Fruit fly (Drosophila melanogaster) whole organism, prepupa: ENCODE results near the gene spi.
A peak's percentile ranks its signal among the peaks of the same experiment; 100 is the strongest.

Source experiments
- Blimp-1 ChIP-seq: fragments of 200-800 bp; sonication (Bioruptor generic); optimal IDR thresholded peaks from 3 replicates; lab custom pipeline; 2017; ENCODE audit warnings: missing biosample characterization, missing genetic modification characterization, mild to moderate bottlenecking, moderate library complexity, missing genetic modification reagents
- CG10631 ChIP-seq: fragments of 200-800 bp; sonication (Bioruptor generic); optimal IDR thresholded peaks from 2 replicates; lab custom pipeline; 2016; ENCODE audit warnings: missing biosample characterization, missing genetic modification characterization
- CG11902 ChIP-seq: fragments of 200-800 bp; sonication (Bioruptor generic); optimal IDR thresholded peaks from 3 replicates; lab custom pipeline; 2016; ENCODE audit warnings: missing biosample characterization, missing genetic modification characterization
- CG1621 ChIP-seq: fragments of 200-800 bp; sonication (Bioruptor generic); optimal IDR thresholded peaks from 3 replicates; lab custom pipeline; 2018; ENCODE audit warnings: missing biosample characterization, mild to moderate bottlenecking, missing genetic modification characterization
- CG16779 ChIP-seq: fragments of 200-800 bp; sonication (Bioruptor generic); optimal IDR thresholded peaks from 3 replicates; lab custom pipeline; 2017; ENCODE audit warnings: missing biosample characterization, mild to moderate bottlenecking, missing genetic modification characterization
- CG3032 ChIP-seq: fragments of 200-800 bp; optimal IDR thresholded peaks from 2 replicates; lab custom pipeline; 2019; ENCODE audit warnings: missing biosample characterization, mild to moderate bottlenecking, missing genetic modification characterization, moderate library complexity
- CG31627 ChIP-seq: fragments of 200-800 bp; sonication (Bioruptor generic); optimal IDR thresholded peaks from 3 replicates; lab custom pipeline; 2016; ENCODE audit warnings: missing biosample characterization, missing genetic modification characterization
- CG32006 ChIP-seq: fragments of 200-800 bp; sonication (Bioruptor generic); optimal IDR thresholded peaks from 3 replicates; lab custom pipeline; 2017; ENCODE audit warnings: missing biosample characterization, mild to moderate bottlenecking, missing genetic modification characterization
- CG34406 ChIP-seq: fragments of 200-800 bp; sonication (Bioruptor generic); optimal IDR thresholded peaks from 3 replicates; lab custom pipeline; 2016; ENCODE audit warnings: missing biosample characterization, missing genetic modification characterization
- CG3919 ChIP-seq: fragments of 200-800 bp; sonication (Bioruptor generic); optimal IDR thresholded peaks from 3 replicates; lab custom pipeline; 2016; ENCODE audit warnings: missing biosample characterization, missing genetic modification characterization
- CG4318 ChIP-seq: fragments of 200-800 bp; sonication (Bioruptor generic); optimal IDR thresholded peaks from 3 replicates; lab custom pipeline; 2017; ENCODE audit warnings: missing biosample characterization, mild to moderate bottlenecking, missing genetic modification characterization
- CG6163 ChIP-seq: fragments of 200-800 bp; sonication (Bioruptor generic); IDR thresholded peaks from 3 replicates; pipeline ENCODE4 v1.3.6; 2022; ENCODE audit warnings: missing biosample characterization, missing genetic modification characterization
- CG6276 ChIP-seq: fragments of 200-800 bp; sonication (Bioruptor generic); optimal IDR thresholded peaks from 2 replicates; lab custom pipeline; 2017; ENCODE audit warnings: missing biosample characterization, mild to moderate bottlenecking, missing genetic modification characterization
- CG6792 ChIP-seq: fragments of 200-800 bp; sonication (Bioruptor generic); optimal IDR thresholded peaks from 3 replicates; lab custom pipeline; 2016; ENCODE audit warnings: missing biosample characterization, missing genetic modification characterization
- CG6808 ChIP-seq: fragments of 200-800 bp; sonication (Bioruptor generic); optimal IDR thresholded peaks from 3 replicates; lab custom pipeline; 2017; ENCODE audit warnings: missing biosample characterization, missing genetic modification characterization, mild to moderate bottlenecking, moderate library complexity, missing genetic modification reagents
- CG6854 ChIP-seq: fragments of 200-800 bp; sonication (Bioruptor generic); optimal IDR thresholded peaks from 2 replicates; lab custom pipeline; 2017; ENCODE audit warnings: missing biosample characterization, mild to moderate bottlenecking, missing genetic modification characterization
- CG7368 ChIP-seq: fragments of 200-800 bp; sonication (Bioruptor generic); optimal IDR thresholded peaks from 3 replicates; lab custom pipeline; 2016; ENCODE audit warnings: missing biosample characterization, missing genetic modification characterization
- CG8119 ChIP-seq: fragments of 200-800 bp; sonication (Bioruptor generic); IDR thresholded peaks from 3 replicates; pipeline ENCODE4 v1.3.6; 2022; ENCODE audit warnings: missing biosample characterization, missing genetic modification characterization
- CG8319 ChIP-seq: fragments of 200-800 bp; sonication (Bioruptor generic); optimal IDR thresholded peaks from 3 replicates; lab custom pipeline; 2016; ENCODE audit warnings: missing biosample characterization, missing genetic modification characterization
- Eip78C ChIP-seq: fragments of 200-800 bp; sonication (Bioruptor generic); peaks from one replicate; lab custom pipeline; 2016; ENCODE audit warnings: missing biosample characterization, missing genetic modification characterization
- Eip93F ChIP-seq: fragments of 200-800 bp; sonication (Bioruptor generic); optimal IDR thresholded peaks from 2 replicates; lab custom pipeline; 2016; ENCODE audit warnings: missing biosample characterization, mild to moderate bottlenecking, missing genetic modification characterization
- Ets96B ChIP-seq: fragments of 200-800 bp; optimal IDR thresholded peaks from 2 replicates; lab custom pipeline; 2019; ENCODE audit warnings: missing biosample characterization, mild to moderate bottlenecking, missing genetic modification characterization, moderate library complexity
- Hr38 ChIP-seq: sonication (Bioruptor generic); optimal IDR thresholded peaks from 2 replicates; lab custom pipeline; 2016; ENCODE audit warnings: missing biosample characterization, missing genetic modification characterization
- Hr39 ChIP-seq: fragments of 200-800 bp; sonication (Bioruptor generic); optimal IDR thresholded peaks from 2 replicates; lab custom pipeline; 2016; ENCODE audit warnings: missing biosample characterization, missing genetic modification characterization
- Hr4 ChIP-seq: fragments of 200-800 bp; sonication (Bioruptor generic); optimal IDR thresholded peaks from 3 replicates; lab custom pipeline; 2016; ENCODE audit warnings: missing biosample characterization, missing genetic modification characterization
- Lpt ChIP-seq: fragments of 200-800 bp; sonication (Bioruptor generic); optimal IDR thresholded peaks from 3 replicates; lab custom pipeline; 2016; ENCODE audit warnings: missing biosample characterization, missing genetic modification characterization
- Met ChIP-seq: fragments of 200-800 bp; sonication (Bioruptor generic); optimal IDR thresholded peaks from 3 replicates; lab custom pipeline; 2016; ENCODE audit warnings: missing biosample characterization, missing genetic modification characterization
- OdsH ChIP-seq: fragments of 200-800 bp; sonication (Bioruptor generic); optimal IDR thresholded peaks from 3 replicates; lab custom pipeline; 2016; ENCODE audit warnings: missing biosample characterization, missing genetic modification characterization
- Smox ChIP-seq: fragments of 200-800 bp; sonication (Bioruptor generic); optimal IDR thresholded peaks from 3 replicates; lab custom pipeline; 2016; ENCODE audit warnings: missing biosample characterization, missing genetic modification characterization
- Sox102F ChIP-seq: fragments of 200-800 bp; sonication (Bioruptor generic); optimal IDR thresholded peaks from 2 replicates; lab custom pipeline; 2016; ENCODE audit warnings: missing biosample characterization, mild to moderate bottlenecking, missing genetic modification characterization
- Sox14 ChIP-seq: fragments of 200-800 bp; sonication (Bioruptor generic); optimal IDR thresholded peaks from 3 replicates; lab custom pipeline; 2016; ENCODE audit warnings: missing biosample characterization, missing genetic modification characterization
- Sox15 ChIP-seq: fragments of 200-800 bp; sonication (Bioruptor generic); optimal IDR thresholded peaks from 3 replicates; lab custom pipeline; 2016; ENCODE audit warnings: missing biosample characterization, missing genetic modification characterization
- achi ChIP-seq: fragments of 200-800 bp; sonication (Bioruptor generic); optimal IDR thresholded peaks from 3 replicates; lab custom pipeline; 2016; ENCODE audit warnings: missing biosample characterization, missing genetic modification characterization
- acj6 ChIP-seq: fragments of 200-800 bp; sonication (Bioruptor generic); optimal IDR thresholded peaks from 3 replicates; lab custom pipeline; 2016; ENCODE audit warnings: missing biosample characterization, missing genetic modification characterization
- dac ChIP-seq: fragments of 200-800 bp; sonication (Bioruptor generic); optimal IDR thresholded peaks from 2 replicates; lab custom pipeline; 2017; ENCODE audit warnings: missing biosample characterization, mild to moderate bottlenecking, missing genetic modification characterization
- dsx ChIP-seq: fragments of 200-800 bp; optimal IDR thresholded peaks from 3 replicates; lab custom pipeline; 2019; ENCODE audit warnings: missing biosample characterization, mild to moderate bottlenecking, missing genetic modification characterization, moderate library complexity; ENCODE audit not compliant: poor library complexity, severe bottlenecking
- eg ChIP-seq: fragments of 200-800 bp; sonication (Bioruptor generic); IDR thresholded peaks from 3 replicates; pipeline ENCODE4 v1.3.6; 2022; ENCODE audit warnings: missing biosample characterization, missing genetic modification characterization
- esn ChIP-seq: fragments of 200-800 bp; sonication (Bioruptor generic); optimal IDR thresholded peaks from 2 replicates; lab custom pipeline; 2016; ENCODE audit warnings: missing biosample characterization, mild to moderate bottlenecking, missing genetic modification characterization, moderate library complexity
- fd59A ChIP-seq: fragments of 200-800 bp; sonication (Bioruptor generic); optimal IDR thresholded peaks from 2 replicates; lab custom pipeline; 2017; ENCODE audit warnings: missing biosample characterization, mild to moderate bottlenecking, missing genetic modification characterization, missing genetic modification reagents
- fd85E ChIP-seq: fragments of 200-800 bp; sonication (Bioruptor generic); optimal IDR thresholded peaks from 3 replicates; lab custom pipeline; 2016; ENCODE audit warnings: missing biosample characterization, missing genetic modification characterization
- fkh ChIP-seq: fragments of 200-800 bp; sonication (Bioruptor generic); optimal IDR thresholded peaks from 3 replicates; lab custom pipeline; 2017; ENCODE audit warnings: missing biosample characterization, mild to moderate bottlenecking, missing genetic modification characterization, moderate library complexity
- lz ChIP-seq: fragments of 200-800 bp; sonication (Bioruptor generic); optimal IDR thresholded peaks from 3 replicates; lab custom pipeline; 2016; ENCODE audit warnings: missing biosample characterization, missing genetic modification characterization
- net ChIP-seq: fragments of 200-800 bp; sonication (Bioruptor generic); optimal IDR thresholded peaks from 3 replicates; lab custom pipeline; 2016; ENCODE audit warnings: missing biosample characterization, missing genetic modification characterization
- pdm3 ChIP-seq: fragments of 200-800 bp; sonication (Bioruptor generic); optimal IDR thresholded peaks from 3 replicates; lab custom pipeline; 2016; ENCODE audit warnings: missing biosample characterization, missing genetic modification characterization
- ss ChIP-seq, 2 experiments: fragments of 200-800 bp; sonication (Bioruptor generic); optimal IDR thresholded peaks; 2 replicates in 1 of 2; 3 replicates in 1 of 2; lab custom pipeline; 2017 to 2018; ENCODE audit warnings: mild to moderate bottlenecking in 2 of 2, missing biosample characterization in 2 of 2, missing genetic modification characterization in 2 of 2, moderate library complexity in 1 of 2
- svp ChIP-seq: fragments of 200-800 bp; sonication (Bioruptor generic); peaks from one replicate; lab custom pipeline; 2016; ENCODE audit warnings: missing biosample characterization, missing genetic modification characterization
- topi ChIP-seq: fragments of 200-800 bp; sonication (Bioruptor generic); optimal IDR thresholded peaks from 3 replicates; lab custom pipeline; 2016; ENCODE audit warnings: missing biosample characterization, missing genetic modification characterization

Gene spi

DNA sequence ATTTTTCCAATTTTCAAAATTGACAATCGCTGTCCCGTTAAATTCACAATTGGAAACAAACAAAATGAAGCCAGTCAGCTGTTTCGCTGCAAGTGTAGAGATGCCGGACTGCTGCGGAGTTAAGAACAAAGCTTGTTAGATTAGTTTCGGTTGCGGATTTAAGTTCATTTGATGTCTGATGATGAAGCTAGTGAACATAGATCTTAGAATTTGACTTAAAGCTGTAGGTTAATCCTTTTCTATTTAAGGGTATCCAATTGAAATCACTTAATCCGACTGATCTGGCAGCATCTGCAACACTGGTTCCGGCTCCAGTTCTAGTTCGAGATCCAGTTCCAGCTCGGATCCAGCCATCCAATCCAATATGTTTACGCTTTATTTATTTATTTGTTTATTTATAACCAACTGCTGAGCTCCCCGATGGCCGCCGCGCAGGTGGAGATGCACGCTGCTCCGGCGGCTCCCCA is 6.8 kb upstream of the spi start, which contains the start of the genes PCNA2 and CG10366 (continued):
- peak; percentile 91 for TF ChIP-seq fkh (GFP tag; lab: Kevin White, UChicago)
- TF ChIP-seq Blimp-1 (GFP tag; lab: Kevin White, UChicago), result no peak
- TF ChIP-seq CG3032 (tag; lab: Kevin White, UChicago), result peak; percentile 64
- no peak for TF ChIP-seq svp (GFP tag; lab: Kevin White, UChicago)
- TF ChIP-seq OdsH, result peak; percentile 69
- TF ChIP-seq Eip78C (GFP tag; lab: Kevin White, UChicago), result peak; percentile 74
- peak; percentile 46 for TF ChIP-seq CG34406 (GFP tag; lab: Kevin White, UChicago)
- TF ChIP-seq CG10631 (GFP tag; lab: Kevin White, UChicago), result peak; percentile 55
- TF ChIP-seq CG11902 (GFP tag; lab: Kevin White, UChicago), result peak; percentile 40
- TF ChIP-seq Hr4 (GFP tag; lab: Kevin White, UChicago), result peak; percentile 58
- peak; percentile 45 for TF ChIP-seq Ets96B (tag; lab: Kevin White, UChicago)
- peak; percentile 66 for TF ChIP-seq CG3919 (GFP tag; lab: Kevin White, UChicago)
- peak; percentile 79 for TF ChIP-seq acj6

dm6 chr2L:19582185-19582584 is 5.1 kb upstream of the spi start, which contains the start of gene Hakai:
Hakai (minus strand) TSS chr2L:19582474.
- TF ChIP-seq svp (GFP tag; lab: Kevin White, UChicago) (no peak), CG7368 (peak; percentile 37), acj6 (peak; percentile 30), Met (GFP tag; lab: Kevin White, UChicago) (peak; percentile 46), Sox14 (GFP tag; lab: Kevin White, UChicago) (peak; percentile 57), CG8319 (GFP tag; lab: Kevin White, UChicago) (peak; percentile 26), dsx (GFP tag; lab: Kevin White, UChicago) (no peak), CG34406 (GFP tag; lab: Kevin White, UChicago) (peak; percentile 30), Eip93F (no peak), net (GFP tag; lab: Kevin White, UChicago) (peak; percentile 34), CG11902 (GFP tag; lab: Kevin White, UChicago) (peak; percentile 35), esn (GFP tag; lab: Kevin White, UChicago) (peak; percentile 53), CG6276 (GFP tag; lab: Kevin White, UChicago) (no peak), topi (GFP tag; lab: Kevin White, UChicago) (peak; percentile 53), pdm3 (peak; percentile 29), eg (0 out of 3 replicates have a peak, but pooled peaks have one; percentile 43), Hr4 (GFP tag; lab: Kevin White, UChicago) (peak; percentile 67), Lpt (GFP tag; lab: Kevin White, UChicago) (no peak), CG10631 (GFP tag; lab: Kevin White, UChicago) (peak; percentile 39), fd85E (GFP tag; lab: Kevin White, UChicago) (no peak), Sox102F (no peak), CG3919 (GFP tag; lab: Kevin White, UChicago) (peak; percentile 74), OdsH (peak; percentile 50), ss (GFP tag; optimal IDR thresholded peaks at IDR 0.05; lab: Kevin White, UChicago) (peak in 1 of 2 experiments; percentile 29), CG16779 (no peak), CG6163 (peak; percentile 67; the same call in 1 of the 3 replicates), fd59A (GFP tag; lab: Kevin White, UChicago) (no peak), achi (peak; percentile 42), CG6808 (GFP tag; lab: Kevin White, UChicago) (no peak), Smox (GFP tag; lab: Kevin White, UChicago) (peak; percentile 44), CG1621 (tag; lab: Kevin White, UChicago) (peak; percentile 6), dac (GFP tag; lab: Kevin White, UChicago) (no peak), CG3032 (tag; lab: Kevin White, UChicago) (peak; percentile 36), fkh (GFP tag; lab: Kevin White, UChicago) (no peak), Hr39 (peak; percentile 55), Eip78C (GFP tag; lab: Kevin White, UChicago) (peak; percentile 57), Sox15 (peak; percentile 5), CG8119 (no peak; the same call in 2 of the 3 replicates), lz (GFP tag; lab: Kevin White, UChicago) (peak; percentile 51), CG4318 (no peak), CG6854 (GFP tag; lab: Kevin White, UChicago) (no peak), CG31627 (GFP tag; lab: Kevin White, UChicago) (peak; percentile 61), Hr38 (no peak), Blimp-1 (GFP tag; lab: Kevin White, UChicago) (no peak), CG6792 (GFP tag; lab: Kevin White, UChicago) (no peak), CG32006 (GFP tag; lab: Kevin White, UChicago) (peak; percentile 30)
